Fruit fly (Drosophila melanogaster) whole organism, embryonic: Measurements from ENCODE around the gene Ilp6.
A peak's percentile ranks its signal among the peaks of the same experiment; 100 is the strongest.

Experiments used
- Blimp-1 ChIP-seq: fragments of 200-800 bp; sonication (Bioruptor generic); optimal IDR thresholded peaks from 3 replicates; lab custom pipeline; 2018; ENCODE audit warnings: missing biosample characterization, missing genetic modification characterization, mild to moderate bottlenecking, moderate library complexity, missing genetic modification reagents
- BtbVII ChIP-seq: fragments of 200-800 bp; sonication (Bioruptor generic); optimal IDR thresholded peaks from 3 replicates; lab custom pipeline; 2017; ENCODE audit warnings: missing biosample characterization, mild to moderate bottlenecking, missing genetic modification characterization
- C15 ChIP-seq: fragments of 200-800 bp; sonication (Bioruptor generic); IDR thresholded peaks from 3 replicates; pipeline ENCODE4 v1.3.6; 2022; ENCODE audit warnings: missing biosample characterization, missing genetic modification characterization
- CG1024 ChIP-seq: fragments of 200-800 bp; sonication (Bioruptor generic); IDR thresholded peaks from 2 replicates; pipeline ENCODE4 v1.3.6; 2022; ENCODE audit warnings: missing biosample characterization, missing genetic modification characterization
- CG10979 ChIP-seq: fragments of 200-800 bp; sonication (Bioruptor generic); optimal IDR thresholded peaks from 2 replicates; lab custom pipeline; 2018; ENCODE audit warnings: missing biosample characterization, mild to moderate bottlenecking, missing genetic modification characterization, moderate library complexity
- CG12219 ChIP-seq: fragments of 200-800 bp; sonication (Bioruptor generic); optimal IDR thresholded peaks from 3 replicates; lab custom pipeline; 2018; ENCODE audit warnings: missing biosample characterization, mild to moderate bottlenecking, missing genetic modification characterization
- CG13123 ChIP-seq: fragments of 200-800 bp; sonication (Bioruptor generic); optimal IDR thresholded peaks from 2 replicates; lab custom pipeline; 2016; ENCODE audit warnings: missing biosample characterization, missing genetic modification characterization
- CG16815 ChIP-seq: fragments of 200-800 bp; sonication (Bioruptor generic); optimal IDR thresholded peaks from 3 replicates; lab custom pipeline; 2017; ENCODE audit warnings: missing biosample characterization, mild to moderate bottlenecking, missing genetic modification characterization
- CG18599 ChIP-seq: fragments of 200-800 bp; sonication (Bioruptor generic); optimal IDR thresholded peaks from 3 replicates; lab custom pipeline; 2017; ENCODE audit warnings: missing biosample characterization, missing genetic modification characterization, mild to moderate bottlenecking, moderate library complexity, missing genetic modification reagents
- CG18764 ChIP-seq: fragments of 200-800 bp; sonication (Bioruptor generic); optimal IDR thresholded peaks from 3 replicates; lab custom pipeline; 2016; ENCODE audit warnings: missing biosample characterization, missing genetic modification characterization
- CG32767 ChIP-seq: fragments of 200-800 bp; sonication (Bioruptor generic); IDR thresholded peaks from 2 replicates; pipeline ENCODE4 v1.3.6; 2022; ENCODE audit warnings: missing biosample characterization, missing genetic modification characterization
- CG3281 ChIP-seq: fragments of 200-800 bp; sonication (Bioruptor generic); optimal IDR thresholded peaks from 3 replicates; lab custom pipeline; 2017; ENCODE audit warnings: missing biosample characterization, mild to moderate bottlenecking, missing genetic modification characterization
- CG6254 ChIP-seq: fragments of 200-800 bp; sonication (Bioruptor generic); optimal IDR thresholded peaks from 3 replicates; lab custom pipeline; 2017; ENCODE audit warnings: mild to moderate bottlenecking, missing biosample characterization, missing genetic modification reagents, missing genetic modification characterization
- CG7963 ChIP-seq: fragments of 200-800 bp; sonication (Bioruptor generic); IDR thresholded peaks from 3 replicates; pipeline ENCODE4 v1.3.6; 2022; ENCODE audit warnings: missing biosample characterization, missing genetic modification characterization; ENCODE audit not compliant: partially characterized antibody
- CG8281 ChIP-seq: fragments of 200-800 bp; sonication (Bioruptor generic); optimal IDR thresholded peaks from 2 replicates; lab custom pipeline; 2018; ENCODE audit warnings: missing biosample characterization, mild to moderate bottlenecking, missing genetic modification characterization, moderate library complexity
- CG8290 ChIP-seq, 3 experiments: fragments of 200-800 bp; sonication (Bioruptor generic); optimal IDR thresholded peaks; 2 replicates each; lab custom pipeline; 2016 to 2019; ENCODE audit warnings: missing biosample characterization in 3 of 3, missing genetic modification characterization in 3 of 3, mild to moderate bottlenecking in 2 of 3, moderate library complexity in 1 of 3
- CG8944 ChIP-seq: fragments of 200-800 bp; sonication (Bioruptor generic); optimal IDR thresholded peaks from 3 replicates; lab custom pipeline; 2016; ENCODE audit warnings: missing biosample characterization, missing genetic modification characterization
- CG9437 ChIP-seq: fragments of 200-800 bp; sonication (Bioruptor generic); optimal IDR thresholded peaks from 2 replicates; lab custom pipeline; 2018; ENCODE audit warnings: missing biosample characterization, mild to moderate bottlenecking, missing genetic modification characterization
- D19A ChIP-seq: fragments of 200-800 bp; optimal IDR thresholded peaks from 3 replicates; lab custom pipeline; 2019; ENCODE audit warnings: missing biosample characterization, mild to moderate bottlenecking, missing genetic modification characterization, moderate library complexity
- D19B ChIP-seq: fragments of 200-800 bp; sonication (Bioruptor generic); optimal IDR thresholded peaks from 2 replicates; lab custom pipeline; 2017; ENCODE audit warnings: missing biosample characterization, mild to moderate bottlenecking, missing genetic modification characterization
- Doc3 ChIP-seq: fragments of 200-800 bp; sonication (Bioruptor generic); IDR thresholded peaks from 3 replicates; pipeline ENCODE4 v1.3.6; 2022; ENCODE audit warnings: missing biosample characterization, missing genetic modification characterization; ENCODE audit not compliant: partially characterized antibody
- Gug ChIP-seq: fragments of 200-800 bp; sonication (Bioruptor generic); IDR thresholded peaks from 4 replicates; pipeline ENCODE4 v1.3.6; 2022; ENCODE audit warnings: missing biosample characterization, missing genetic modification characterization
- HLH54F ChIP-seq: fragments of 200-800 bp; sonication (Bioruptor generic); optimal IDR thresholded peaks from 3 replicates; lab custom pipeline; 2016; ENCODE audit warnings: missing biosample characterization, missing genetic modification characterization
- Hr39 ChIP-seq: fragments of >200 bp; optimal IDR thresholded peaks from 2 replicates; lab custom pipeline; 2017
- Lpt ChIP-seq: fragments of >200 bp; optimal IDR thresholded peaks from 2 replicates; lab custom pipeline; 2018; ENCODE audit warnings: missing biosample characterization, missing genetic modification characterization
- Nf-YB ChIP-seq: fragments of 200-800 bp; sonication (Bioruptor generic); optimal IDR thresholded peaks from 3 replicates; lab custom pipeline; 2019; ENCODE audit warnings: missing biosample characterization, mild to moderate bottlenecking, missing genetic modification characterization, moderate library complexity
- Poxn ChIP-seq: fragments of 200-800 bp; sonication (Bioruptor generic); IDR thresholded peaks from 2 replicates; pipeline ENCODE4 v1.3.6; 2022; ENCODE audit warnings: missing biosample characterization, missing genetic modification characterization
- Ravus ChIP-seq: fragments of 200-800 bp; sonication (Bioruptor generic); IDR thresholded peaks from 2 replicates; pipeline ENCODE4 v1.3.6; 2022; ENCODE audit warnings: missing biosample characterization, missing genetic modification characterization
- Tbp ChIP-seq: fragments of >200 bp; optimal IDR thresholded peaks from 2 replicates; lab custom pipeline; 2018; ENCODE audit warnings: missing biosample characterization, missing genetic modification characterization
- abd-A ChIP-seq: fragments of 200-800 bp; sonication (Bioruptor generic); optimal IDR thresholded peaks from 3 replicates; lab custom pipeline; 2019; ENCODE audit warnings: missing biosample characterization, mild to moderate bottlenecking, missing genetic modification characterization, moderate library complexity
- aop ChIP-seq: fragments of 200-800 bp; sonication (Bioruptor generic); IDR thresholded peaks from 2 replicates; pipeline ENCODE4 v1.3.6; 2022; ENCODE audit warnings: missing biosample characterization, missing genetic modification characterization
- bbx ChIP-seq: fragments of 200-800 bp; sonication (Bioruptor generic); IDR thresholded peaks from 2 replicates; pipeline ENCODE4 v1.3.6; 2022; ENCODE audit warnings: missing biosample characterization, missing genetic modification characterization; ENCODE audit not compliant: partially characterized antibody
- bigmax ChIP-seq: fragments of 200-800 bp; sonication (Bioruptor generic); optimal IDR thresholded peaks from 2 replicates; lab custom pipeline; 2018; ENCODE audit warnings: missing biosample characterization, mild to moderate bottlenecking, missing genetic modification characterization
- bowl ChIP-seq: fragments of 200-800 bp; sonication (Bioruptor generic); IDR thresholded peaks from 2 replicates; pipeline ENCODE4 v1.3.6; 2022; ENCODE audit warnings: missing biosample characterization, missing genetic modification characterization
- cato ChIP-seq: fragments of 200-800 bp; sonication (Bioruptor generic); optimal IDR thresholded peaks from 2 replicates; lab custom pipeline; 2016; ENCODE audit warnings: missing biosample characterization, missing genetic modification characterization, borderline replicate concordance
- ems ChIP-seq: fragments of 200-800 bp; sonication (Bioruptor generic); optimal IDR thresholded peaks from 3 replicates; lab custom pipeline; 2016; ENCODE audit warnings: missing biosample characterization, missing genetic modification characterization
- esg ChIP-seq: fragments of 200-800 bp; sonication (Bioruptor generic); conservative IDR thresholded peaks from 2 replicates; pipeline ENCODE4 v1.3.6; 2022; ENCODE audit warnings: missing biosample characterization, missing genetic modification characterization
- fd96Cb ChIP-seq: fragments of 200-800 bp; sonication (Bioruptor generic); optimal IDR thresholded peaks from 2 replicates; lab custom pipeline; 2018; ENCODE audit warnings: missing biosample characterization, mild to moderate bottlenecking, missing genetic modification characterization, moderate library complexity
- jing ChIP-seq: fragments of 200-800 bp; sonication (Bioruptor generic); optimal IDR thresholded peaks from 2 replicates; lab custom pipeline; 2018; ENCODE audit warnings: missing biosample characterization, mild to moderate bottlenecking, missing genetic modification characterization
- kay ChIP-seq: fragments of 200-800 bp; sonication (Bioruptor generic); optimal IDR thresholded peaks from 2 replicates; lab custom pipeline; 2016; ENCODE audit warnings: missing biosample characterization, missing genetic modification characterization
- ken ChIP-seq: fragments of 200-800 bp; sonication (Bioruptor generic); IDR thresholded peaks from 3 replicates; pipeline ENCODE4 v1.3.6; 2022; ENCODE audit warnings: missing biosample characterization, missing genetic modification characterization
- knrl ChIP-seq: fragments of 200-800 bp; sonication (Bioruptor generic); IDR thresholded peaks from 3 replicates; pipeline ENCODE4 v1.3.6; 2022; ENCODE audit warnings: missing biosample characterization, missing genetic modification characterization; ENCODE audit not compliant: partially characterized antibody
- org-1 ChIP-seq: fragments of 200-800 bp; sonication (Bioruptor generic); optimal IDR thresholded peaks from 2 replicates; lab custom pipeline; 2017; ENCODE audit warnings: missing biosample characterization, missing genetic modification characterization
- repo ChIP-seq: fragments of 200-800 bp; sonication (Bioruptor generic); optimal IDR thresholded peaks from 2 replicates; lab custom pipeline; 2016; ENCODE audit warnings: missing biosample characterization, missing genetic modification characterization
- sens ChIP-seq: fragments of 200-800 bp; sonication (Bioruptor generic); peaks from one replicate; lab custom pipeline; 2016; ENCODE audit warnings: missing biosample characterization, missing genetic modification characterization
- so ChIP-seq: fragments of 200-800 bp; sonication (Bioruptor generic); IDR thresholded peaks from 3 replicates; pipeline ENCODE4 v1.3.6; 2022; ENCODE audit warnings: missing biosample characterization, missing genetic modification characterization
- tio ChIP-seq: fragments of 200-800 bp; sonication (Bioruptor generic); optimal IDR thresholded peaks from 2 replicates; lab custom pipeline; 2017; ENCODE audit warnings: missing biosample characterization, missing genetic modification characterization, inconsistent platforms
- trh ChIP-seq: fragments of 200-800 bp; sonication (Bioruptor generic); optimal IDR thresholded peaks from 2 replicates; lab custom pipeline; 2016; ENCODE audit warnings: missing biosample characterization, missing genetic modification characterization
- wdn ChIP-seq: fragments of 200-800 bp; sonication (Bioruptor generic); IDR thresholded peaks from 2 replicates; pipeline ENCODE4 v1.3.6; 2022; ENCODE audit warnings: missing biosample characterization, missing genetic modification characterization

Ilp6 gene

DNA sequence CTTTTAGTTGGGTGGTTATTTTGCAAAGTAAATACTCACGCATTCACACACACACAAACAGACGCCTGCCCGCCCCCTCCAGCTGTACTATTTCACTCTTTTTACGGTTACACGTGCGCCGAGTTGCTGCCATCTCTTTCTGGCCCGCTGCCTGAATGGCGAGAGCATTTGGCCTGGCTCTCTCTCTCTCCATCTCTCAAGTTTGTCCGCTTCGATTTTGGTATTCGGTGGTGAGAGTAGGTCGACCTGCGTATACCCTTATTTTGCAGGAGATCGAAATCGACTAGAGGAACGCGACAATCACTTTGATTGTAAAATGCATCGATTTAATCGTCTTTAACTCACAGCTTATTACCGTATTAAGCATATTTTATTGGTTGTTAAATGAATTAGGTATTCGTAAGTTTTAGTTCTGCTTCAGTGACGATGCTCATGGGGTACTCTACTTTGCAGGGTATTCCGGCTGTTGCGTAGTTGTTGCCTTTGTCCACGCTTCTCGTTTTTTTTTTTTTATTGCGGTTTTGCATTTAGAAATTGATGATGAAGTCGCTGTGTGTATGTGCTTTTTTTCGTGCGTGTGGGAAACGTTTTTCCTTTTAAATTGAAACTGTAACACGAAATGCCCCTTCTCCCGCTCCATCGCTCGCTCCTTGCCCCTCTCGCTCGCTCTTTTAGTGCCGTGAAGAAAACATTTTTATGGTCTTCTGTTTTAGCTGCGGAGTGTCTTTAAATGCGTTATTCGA lies 30.5 kb downstream of the Ilp6 start:
- TF ChIP-seq Gug (GFP tag; lab: Robert Waterston, UW) = peak; percentile 80
- TF ChIP-seq CG8290 (GFP tag; optimal IDR thresholded peaks at IDR 0.05; lab: Kevin White, UChicago) = peak; percentile 59
- TF ChIP-seq CG8290 (tag; optimal IDR thresholded peaks at IDR 0.05; lab: Kevin White, UChicago) = peak; percentile 47 to 96
- peak; percentile 72 for TF ChIP-seq tio (GFP tag; lab: Kevin White, UChicago)
- TF ChIP-seq CG8944 = peak; percentile 92
- peak; percentile 100 for TF ChIP-seq D19A (tag; lab: Kevin White, UChicago)
- TF ChIP-seq kay (GFP tag; lab: Kevin White, UChicago) = peak; percentile 84
- TF ChIP-seq CG8281 (tag; lab: Kevin White, UChicago) = peak; percentile 67
- no peak for TF ChIP-seq CG7963 (GFP tag; lab: Robert Waterston, UW)
- TF ChIP-seq BtbVII (GFP tag; lab: Kevin White, UChicago) = peak; percentile 89
- peak; percentile 28; the same call in 1 of the 3 replicates for TF ChIP-seq knrl
- TF ChIP-seq esg (GFP tag; lab: Robert Waterston, UW) = peak; percentile 84
- TF ChIP-seq CG3281 (GFP tag; lab: Kevin White, UChicago) = peak; percentile 89
- peak; percentile 88 for TF ChIP-seq org-1
- peak; percentile 70 for TF ChIP-seq repo
- peak; percentile 57; the same call in 1 of the 2 replicates for TF ChIP-seq wdn (GFP tag; lab: Robert Waterston, UW)
- peak; percentile 79 for TF ChIP-seq Blimp-1 (GFP tag; lab: Kevin White, UChicago)
- TF ChIP-seq fd96Cb (tag; lab: Kevin White, UChicago) = peak; percentile 82
- peak; percentile 88 for TF ChIP-seq CG16815 (GFP tag; lab: Kevin White, UChicago)
- TF ChIP-seq CG18764 (GFP tag; lab: Kevin White, UChicago) = peak; percentile 76
- TF ChIP-seq CG13123 (GFP tag; lab: Kevin White, UChicago) = peak; percentile 62
- TF ChIP-seq CG18599 (GFP tag; lab: Kevin White, UChicago) = peak; percentile 95
- peak; percentile 71; the same call in 2 of the 3 replicates for TF ChIP-seq ken (GFP tag; lab: Robert Waterston, UW)
- peak; percentile 83 for TF ChIP-seq D19B (GFP tag; lab: Kevin White, UChicago)
- peak; percentile 49 for TF ChIP-seq Ravus
- no peak for TF ChIP-seq bbx (GFP tag; lab: Robert Waterston, UW)
- TF ChIP-seq Lpt (GFP tag; lab: Kevin White, UChicago) = no peak
- TF ChIP-seq bigmax = no peak
- TF ChIP-seq CG32767 (GFP tag; lab: Robert Waterston, UW) = peak; percentile 86; the same call in 1 of the 2 replicates
- no peak for TF ChIP-seq Doc3 (GFP tag; lab: Robert Waterston, UW)
- TF ChIP-seq bowl (GFP tag; lab: Robert Waterston, UW) = 0 out of 2 replicates have a peak, but pooled peaks have one; percentile 50
- TF ChIP-seq trh (GFP tag; lab: Kevin White, UChicago) = peak; percentile 62
- peak; percentile 72 for TF ChIP-seq CG6254 (GFP tag; lab: Kevin White, UChicago)
- TF ChIP-seq C15 (GFP tag; lab: Robert Waterston, UW) = peak; percentile 14; the same call in 1 of the 3 replicates
- peak; percentile 99 for TF ChIP-seq sens
- TF ChIP-seq jing (GFP tag; lab: Kevin White, UChicago) = peak; percentile 80
- TF ChIP-seq CG9437 (GFP tag; lab: Kevin White, UChicago) = peak; percentile 82
- peak; percentile 91 for TF ChIP-seq ems (GFP tag; lab: Kevin White, UChicago)
- peak; percentile 55; the same call in 1 of the 2 replicates for TF ChIP-seq CG1024 (GFP tag; lab: Robert Waterston, UW)
- peak; percentile 94 for TF ChIP-seq HLH54F (GFP tag; lab: Kevin White, UChicago)
- TF ChIP-seq CG10979 (tag; lab: Kevin White, UChicago) = peak; percentile 89
- TF ChIP-seq Hr39 (lab: Kevin White, UChicago) = no peak
- peak; percentile 92 for TF ChIP-seq abd-A (tag; lab: Kevin White, UChicago)
- TF ChIP-seq Poxn (GFP tag; lab: Robert Waterston, UW) = peak; percentile 32; the same call in 1 of the 2 replicates
- TF ChIP-seq so = peak; percentile 85
- no peak for TF ChIP-seq Tbp (GFP tag; lab: Kevin White, UChicago)
- peak; percentile 68 for TF ChIP-seq Nf-YB (GFP tag; lab: Kevin White, UChicago)
- TF ChIP-seq cato (GFP tag; lab: Kevin White, UChicago) = peak; percentile 77
- TF ChIP-seq CG12219 (GFP tag; lab: Kevin White, UChicago) = peak; percentile 89
- TF ChIP-seq aop (GFP tag; lab: Robert Waterston, UW) = no peak
